Worm (Caenorhabditis elegans) whole organism, L2 larva: ENCODE data around the gene rab-7.

ENCODE experiments used
- C34F6.9 ChIP-seq: fragments of 150-350 bp; optimal IDR thresholded peaks from 2 replicates; lab custom pipeline; 2014; ENCODE audit warnings: missing biosample characterization, missing genetic modification characterization
- F13H6.1 ChIP-seq: sonication (generic microtip); optimal IDR thresholded peaks from 2 replicates; lab custom pipeline; 2016; ENCODE audit warnings: missing genetic modification characterization, missing compliant biosample characterization
- R02D3.7 ChIP-seq: fragments of 150-350 bp; optimal IDR thresholded peaks from 2 replicates; lab custom pipeline; 2014; ENCODE audit warnings: missing biosample characterization, missing genetic modification characterization
- Y55F3AM.14 ChIP-seq: fragments of 200-800 bp; sonication (Bioruptor generic); optimal IDR thresholded peaks from 2 replicates; lab custom pipeline; 2018; ENCODE audit warnings: mild to moderate bottlenecking, missing genetic modification characterization, missing compliant biosample characterization
- ZK546.5 ChIP-seq: sonication (generic microtip); optimal IDR thresholded peaks from 2 replicates; lab custom pipeline; 2017; ENCODE audit warnings: missing biosample characterization, missing genetic modification characterization
- alr-1 ChIP-seq: fragments of 150-350 bp; optimal IDR thresholded peaks from 2 replicates; lab custom pipeline; 2014; ENCODE audit warnings: missing biosample characterization, missing genetic modification characterization
- aly-2 ChIP-seq: fragments of 150-350 bp; optimal IDR thresholded peaks from 2 replicates; lab custom pipeline; 2014; ENCODE audit warnings: missing biosample characterization, missing genetic modification characterization
- ama-1 ChIP-seq: fragments of 150-350 bp; optimal IDR thresholded peaks from 2 replicates; lab custom pipeline; 2018; ENCODE audit warnings: inconsistent platforms
- blmp-1 ChIP-seq: sonication (generic microtip); optimal IDR thresholded peaks from 2 replicates; lab custom pipeline; 2017; ENCODE audit warnings: missing genetic modification characterization, mild to moderate bottlenecking, missing compliant biosample characterization, antibody characterized with exemption, moderate library complexity; ENCODE audit not compliant: insufficient read depth
- ceh-16 ChIP-seq: fragments of 150-350 bp; optimal IDR thresholded peaks from 2 replicates; lab custom pipeline; 2014; ENCODE audit warnings: missing biosample characterization, missing genetic modification characterization
- ceh-82 ChIP-seq: fragments of 150-350 bp; optimal IDR thresholded peaks from 2 replicates; lab custom pipeline; 2014; ENCODE audit warnings: missing biosample characterization, missing genetic modification characterization
- crh-2 ChIP-seq: sonication (generic microtip); optimal IDR thresholded peaks from 2 replicates; lab custom pipeline; 2017; ENCODE audit warnings: missing biosample characterization, missing genetic modification characterization
- dmd-4 ChIP-seq: sonication (generic microtip); optimal IDR thresholded peaks from 2 replicates; lab custom pipeline; 2017; ENCODE audit warnings: missing biosample characterization, missing genetic modification characterization
- egl-27 ChIP-seq: sonication (generic microtip); optimal IDR thresholded peaks from 3 replicates; lab custom pipeline; 2017; ENCODE audit warnings: missing biosample characterization, missing genetic modification reagents, missing genetic modification characterization
- elt-1 ChIP-seq: fragments of 150-350 bp; optimal IDR thresholded peaks from 2 replicates; lab custom pipeline; 2014; ENCODE audit warnings: missing biosample characterization, missing genetic modification characterization
- elt-3 ChIP-seq: sonication (generic microtip); optimal IDR thresholded peaks from 2 replicates; lab custom pipeline; 2017; ENCODE audit warnings: missing biosample characterization, missing genetic modification characterization
- fos-1 ChIP-seq: fragments of 150-350 bp; optimal IDR thresholded peaks from 2 replicates; lab custom pipeline; 2014; ENCODE audit warnings: missing biosample characterization, missing genetic modification characterization
- gmeb-1 ChIP-seq: fragments of 150-350 bp; optimal IDR thresholded peaks from 2 replicates; lab custom pipeline; 2014; ENCODE audit warnings: missing biosample characterization, missing genetic modification characterization
- lin-11 ChIP-seq: fragments of 150-350 bp; sonication (generic microtip); optimal IDR thresholded peaks from 2 replicates; lab custom pipeline; 2014; ENCODE audit warnings: missing biosample characterization, missing genetic modification characterization, inconsistent platforms, mixed read lengths
- lin-39 ChIP-seq: fragments of 150-350 bp; optimal IDR thresholded peaks from 2 replicates; lab custom pipeline; 2014; ENCODE audit warnings: missing biosample characterization, missing genetic modification reagents, missing genetic modification characterization
- lsy-2 ChIP-seq, 2 experiments: fragments of 150-350 bp in 1 of 2; sonication (generic microtip) in 1 of 2; optimal IDR thresholded peaks; 2 replicates each; lab custom pipeline; 2014 to 2017; ENCODE audit warnings: missing biosample characterization in 2 of 2, missing genetic modification characterization in 2 of 2
- mab-5 ChIP-seq: fragments of 150-350 bp; optimal IDR thresholded peaks from 2 replicates; lab custom pipeline; 2014; ENCODE audit warnings: missing biosample characterization, missing genetic modification characterization
- mbf-1 ChIP-seq: sonication (generic microtip); optimal IDR thresholded peaks from 2 replicates; lab custom pipeline; 2017; ENCODE audit warnings: missing biosample characterization, missing genetic modification characterization
- mdl-1 ChIP-seq, 2 experiments: fragments of 150-350 bp in 1 of 2; sonication (generic microtip) in 1 of 2; optimal IDR thresholded peaks; 2 replicates each; lab custom pipeline; 2017; ENCODE audit warnings: missing biosample characterization in 2 of 2, missing genetic modification characterization in 2 of 2
- nhr-10 ChIP-seq: sonication (generic microtip); optimal IDR thresholded peaks from 2 replicates; lab custom pipeline; 2017; ENCODE audit warnings: missing biosample characterization, missing genetic modification characterization
- nhr-11 ChIP-seq: fragments of 150-350 bp; optimal IDR thresholded peaks from 2 replicates; lab custom pipeline; 2014; ENCODE audit warnings: missing biosample characterization, missing genetic modification characterization
- nhr-12 ChIP-seq: fragments of 150-350 bp; optimal IDR thresholded peaks from 2 replicates; lab custom pipeline; 2014; ENCODE audit warnings: missing biosample characterization, missing genetic modification characterization
- nhr-129 ChIP-seq: fragments of 150-350 bp; optimal IDR thresholded peaks from 2 replicates; lab custom pipeline; 2014; ENCODE audit warnings: missing biosample characterization, missing genetic modification characterization
- nhr-21 ChIP-seq: fragments of 150-350 bp; optimal IDR thresholded peaks from 2 replicates; lab custom pipeline; 2014; ENCODE audit warnings: missing biosample characterization, missing genetic modification characterization
- nhr-23 ChIP-seq: fragments of 150-350 bp; optimal IDR thresholded peaks from 2 replicates; lab custom pipeline; 2014; ENCODE audit warnings: missing biosample characterization, missing genetic modification reagents, missing genetic modification characterization
- nhr-237 ChIP-seq: fragments of 150-350 bp; optimal IDR thresholded peaks from 2 replicates; lab custom pipeline; 2014; ENCODE audit warnings: missing biosample characterization, missing genetic modification characterization
- nhr-77 ChIP-seq: fragments of 150-350 bp; optimal IDR thresholded peaks from 2 replicates; lab custom pipeline; 2014; ENCODE audit warnings: missing biosample characterization, missing genetic modification characterization
- peb-1 ChIP-seq: fragments of 150-350 bp; optimal IDR thresholded peaks from 2 replicates; lab custom pipeline; 2014; ENCODE audit warnings: missing biosample characterization, missing genetic modification characterization
- sem-4 ChIP-seq: fragments of 150-350 bp; optimal IDR thresholded peaks from 2 replicates; lab custom pipeline; 2014; ENCODE audit warnings: missing biosample characterization, missing genetic modification reagents, missing genetic modification characterization
- skn-1 ChIP-seq: sonication (generic microtip); optimal IDR thresholded peaks from 2 replicates; lab custom pipeline; 2017; ENCODE audit warnings: missing biosample characterization, missing genetic modification characterization
- sma-3 ChIP-seq: sonication (generic microtip); optimal IDR thresholded peaks from 2 replicates; lab custom pipeline; 2016; ENCODE audit warnings: missing genetic modification reagents, missing genetic modification characterization, missing compliant biosample characterization
- sma-9 ChIP-seq, 2 experiments: fragments of 150-350 bp in 1 of 2; sonication (generic microtip) in 1 of 2; optimal IDR thresholded peaks; 2 replicates each; lab custom pipeline; 2014 to 2016; ENCODE audit warnings: missing genetic modification characterization in 2 of 2, mild to moderate bottlenecking in 1 of 2, missing biosample characterization in 1 of 2, missing compliant biosample characterization in 1 of 2, missing genetic modification reagents in 1 of 2, moderate library complexity in 1 of 2
- snpc-4 ChIP-seq: fragments of 150-350 bp; optimal IDR thresholded peaks from 2 replicates; lab custom pipeline; 2014; ENCODE audit warnings: missing biosample characterization, missing genetic modification characterization
- unc-39 ChIP-seq: fragments of 150-350 bp; optimal IDR thresholded peaks from 2 replicates; lab custom pipeline; 2014; ENCODE audit warnings: missing biosample characterization, missing genetic modification characterization
- unc-55 ChIP-seq: fragments of 150-350 bp; sonication (generic microtip); optimal IDR thresholded peaks from 3 replicates; lab custom pipeline; 2014; ENCODE audit warnings: missing biosample characterization, missing genetic modification reagents, missing genetic modification characterization
- unc-62 ChIP-seq: fragments of 150-350 bp; optimal IDR thresholded peaks from 2 replicates; lab custom pipeline; 2014; ENCODE audit warnings: missing biosample characterization, missing genetic modification reagents, missing genetic modification characterization
- zag-1 ChIP-seq: fragments of 150-350 bp; optimal IDR thresholded peaks from 2 replicates; lab custom pipeline; 2014; ENCODE audit warnings: missing biosample characterization, missing genetic modification characterization
- ztf-1 ChIP-seq: fragments of 200-800 bp; sonication (Bioruptor generic); conservative IDR thresholded peaks from 2 replicates; pipeline ENCODE4 v1.3.6; 2022; ENCODE audit warnings: missing genetic modification characterization, missing compliant biosample characterization
- ztf-11 ChIP-seq: sonication (generic microtip); optimal IDR thresholded peaks from 2 replicates; lab custom pipeline; 2017; ENCODE audit warnings: missing biosample characterization, missing genetic modification characterization
- ztf-4 ChIP-seq: fragments of 150-350 bp; optimal IDR thresholded peaks from 2 replicates; lab custom pipeline; 2014; ENCODE audit warnings: missing biosample characterization, missing genetic modification characterization

Gene rab-7

ce11 chrII:11964847-11965246 lies 1.9 kb downstream of the rab-7 start:
- TF ChIP-seq snpc-4 (tag; lab: Kevin White, UChicago) (no peak), ama-1 (peak; percentile 51), nhr-77 (no peak), nhr-129 (peak; percentile 3), zag-1 (tag; lab: Kevin White, UChicago) (no peak), mab-5 (tag; lab: Kevin White, UChicago) (no peak)

ce11 chrII:11963132-11963630 lies 3.5 kb downstream of the rab-7 start:
- TF ChIP-seq nhr-23, result no peak
- no peak for TF ChIP-seq crh-2 (tag; lab: Kevin White, UChicago)

DNA sequence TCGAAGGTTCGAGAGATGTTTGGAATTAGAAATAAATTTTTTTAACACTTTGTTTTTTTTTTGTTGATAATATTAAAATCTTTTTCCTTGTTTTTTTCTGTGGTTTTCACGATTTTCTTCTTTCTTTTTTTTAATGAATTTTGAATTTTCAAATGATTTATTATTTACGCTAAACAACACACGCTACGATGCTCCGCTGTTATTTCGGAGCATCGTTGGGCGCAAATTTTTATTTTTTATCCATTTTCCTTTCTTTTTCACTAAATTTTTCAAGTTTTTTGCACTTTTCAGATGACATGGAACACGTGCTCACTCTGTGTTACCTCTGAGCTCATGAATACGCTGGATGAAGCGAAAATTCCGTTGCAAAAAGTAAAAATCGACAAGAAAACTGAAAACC lies 4.6 kb downstream of the rab-7 start, which contains the start of the genes W03C9.1 and W03C9.2:
Gene W03C9.1, minus strand, starts transcription at position 46 of the 400 bp plus-strand sequence.
Gene W03C9.2, plus strand, starts transcription at position 286 of the 400 bp plus-strand sequence.
- TF ChIP-seq mbf-1, result no peak
- no peak for TF ChIP-seq fos-1 (tag; lab: Kevin White, UChicago)
- no peak for TF ChIP-seq gmeb-1 (tag; lab: Kevin White, UChicago)
- TF ChIP-seq dmd-4 (tag; lab: Kevin White, UChicago), result no peak
- no peak for TF ChIP-seq unc-55 (GFP tag; lab: Kevin White, UChicago)
- no peak for TF ChIP-seq lin-39 (tag; lab: Kevin White, UChicago)
- TF ChIP-seq, all 48 proteins: peak for 0

- TF ChIP-seq ceh-82, result no peak
- TF ChIP-seq lin-39 (tag; lab: Kevin White, UChicago), result no peak
- TF ChIP-seq sem-4 (tag; lab: Kevin White, UChicago), result no peak
- TF ChIP-seq elt-3 (tag; lab: Kevin White, UChicago), result no peak
- TF ChIP-seq sma-9 (GFP tag; optimal IDR thresholded peaks at IDR 0.05; lab: Kevin White, UChicago), result peak; percentile 65
- no peak for TF ChIP-seq sma-9 (tag; optimal IDR thresholded peaks at IDR 0.05; lab: Kevin White, UChicago)
- peak; percentile 49 to 59 for TF ChIP-seq lsy-2 (tag; optimal IDR thresholded peaks at IDR 0.05; lab: Kevin White, UChicago)
- peak; percentile 42 for TF ChIP-seq mbf-1
- peak; percentile 9 for TF ChIP-seq zag-1 (tag; lab: Kevin White, UChicago)
- TF ChIP-seq lin-11 (tag; lab: Kevin White, UChicago), result peak; percentile 13
- TF ChIP-seq unc-39 (tag; lab: Kevin White, UChicago), result no peak
- TF ChIP-seq gmeb-1 (tag; lab: Kevin White, UChicago), result peak; percentile 11
- peak in 1 of 2 experiments; percentile 46 for TF ChIP-seq mdl-1 (tag; optimal IDR thresholded peaks at IDR 0.05; lab: Kevin White, UChicago)
- TF ChIP-seq skn-1 (tag; lab: Kevin White, UChicago), result no peak
- peak; percentile 58 for TF ChIP-seq unc-55 (GFP tag; lab: Kevin White, UChicago)
- TF ChIP-seq sma-3, result peak; percentile 65
- no peak for TF ChIP-seq mab-5 (tag; lab: Kevin White, UChicago)
- no peak for TF ChIP-seq ztf-11 (tag; lab: Kevin White, UChicago)
- no peak for TF ChIP-seq nhr-10 (tag; lab: Kevin White, UChicago)
- no peak for TF ChIP-seq elt-1
- no peak for TF ChIP-seq alr-1 (tag; lab: Kevin White, UChicago)
- no peak for TF ChIP-seq aly-2 (tag; lab: Kevin White, UChicago)
- TF ChIP-seq Y55F3AM.14 (GFP tag; lab: Kevin White, UChicago), result peak; percentile 88
- TF ChIP-seq F13H6.1 (tag; lab: Kevin White, UChicago), result peak; percentile 81
- TF ChIP-seq nhr-237 (tag; lab: Kevin White, UChicago), result no peak
- peak; percentile 66 for TF ChIP-seq nhr-11 (tag; lab: Kevin White, UChicago)
- no peak for TF ChIP-seq nhr-23
- no peak for TF ChIP-seq ceh-16
- peak; percentile 44 for TF ChIP-seq crh-2 (tag; lab: Kevin White, UChicago)
- TF ChIP-seq C34F6.9, result no peak
- TF ChIP-seq ZK546.5 (tag; lab: Kevin White, UChicago), result no peak
- TF ChIP-seq ztf-4 (tag; lab: Kevin White, UChicago), result peak; percentile 31
- TF ChIP-seq fos-1 (tag; lab: Kevin White, UChicago), result peak; percentile 59
- peak; percentile 49 for TF ChIP-seq nhr-21 (tag; lab: Kevin White, UChicago)
- peak; percentile 57 for TF ChIP-seq nhr-129
- no peak for TF ChIP-seq ama-1
- TF ChIP-seq peb-1, result no peak
- TF ChIP-seq unc-62 (GFP tag; lab: Kevin White, UChicago), result no peak
- no peak for TF ChIP-seq blmp-1 (tag; lab: Kevin White, UChicago)
- TF ChIP-seq egl-27 (tag; lab: Kevin White, UChicago), result peak; percentile 9
- no peak for TF ChIP-seq snpc-4 (tag; lab: Kevin White, UChicago)
- no peak for TF ChIP-seq nhr-12 (tag; lab: Kevin White, UChicago)
- no peak for TF ChIP-seq dmd-4 (tag; lab: Kevin White, UChicago)
- TF ChIP-seq ztf-1 (GFP tag; lab: Robert Waterston, UW), result no peak
- no peak for TF ChIP-seq nhr-77
- TF ChIP-seq R02D3.7, result no peak
These were observed 6.0 kb downstream of the rab-7 start for ce11 chrII:11960596-11961217.
